Fruit fly (Drosophila melanogaster): ENCODE measurements around the gene Pc.

Gene Pc

dm6 chr3L:21279876-21280566 lies 37.8 kb downstream of the Pc start, which contains the start of gene AcCoAS (continued):
- TF ChIP-seq achi (GFP tag; optimal IDR thresholded peaks at IDR 0.05) (peak; percentile 9), CG1621 (tag; optimal IDR thresholded peaks at IDR 0.05) (peak; percentile 21), CG8632 (GFP tag; optimal IDR thresholded peaks at IDR 0.05) (peak; percentile 52), CG6854 (GFP tag; optimal IDR thresholded peaks at IDR 0.05) (peak; percentile 29), Eip78C (GFP tag) (peak; percentile 95), Smox (GFP tag; optimal IDR thresholded peaks at IDR 0.05) (peak; percentile 41), svp (GFP tag) (peak; percentile 97), Sox15 (GFP tag; optimal IDR thresholded peaks at IDR 0.05) (no peak), CG6276 (GFP tag; optimal IDR thresholded peaks at IDR 0.05) (no peak), Hr39 (GFP tag; optimal IDR thresholded peaks at IDR 0.05) (peak; percentile 22), CG6792 (GFP tag; optimal IDR thresholded peaks at IDR 0.05) (peak; percentile 54), Ets21C (GFP tag; optimal IDR thresholded peaks at IDR 0.05) (no peak), CG6163 (GFP tag; IDR thresholded peaks at IDR 0.05) (no peak; the same call in 2 of the 3 replicates), dac (GFP tag; optimal IDR thresholded peaks at IDR 0.05) (no peak)

dm6 chr3L:21279168-21279567 lies 38.7 kb downstream of the Pc start:
- TF ChIP-seq svp (GFP tag) (peak; percentile 59), Hr4 (GFP tag; optimal IDR thresholded peaks at IDR 0.05) (no peak)

- TF ChIP-seq CG8632 (GFP tag; optimal IDR thresholded peaks at IDR 0.05) (no peak), spab (GFP tag; optimal IDR thresholded peaks at IDR 0.05) (no peak), CG11902 (GFP tag; optimal IDR thresholded peaks at IDR 0.05) (no peak), cyc (GFP tag; optimal IDR thresholded peaks at IDR 0.05) (no peak), Blimp-1 (GFP tag; optimal IDR thresholded peaks at IDR 0.05) (no peak), CG1621 (tag; optimal IDR thresholded peaks at IDR 0.05) (no peak), vri (GFP tag; optimal IDR thresholded peaks at IDR 0.05) (peak; percentile 70), svp (GFP tag) (peak; percentile 74)
Observed at dm6 chr3L:21277897-21278530, 39.8 kb downstream of the Pc start.

- TF ChIP-seq Met (GFP tag; optimal IDR thresholded peaks at IDR 0.05) (peak; percentile 63), CG6808 (GFP tag; optimal IDR thresholded peaks at IDR 0.05) (peak; percentile 34), Sox14 (GFP tag; optimal IDR thresholded peaks at IDR 0.05) (peak; percentile 28), CG10669 (GFP tag; optimal IDR thresholded peaks at IDR 0.05) (no peak), CG4318 (GFP tag; optimal IDR thresholded peaks at IDR 0.05) (no peak), pdm3 (GFP tag; optimal IDR thresholded peaks at IDR 0.05) (peak; percentile 45), achi (GFP tag; optimal IDR thresholded peaks at IDR 0.05) (peak; percentile 28), esn (GFP tag; optimal IDR thresholded peaks at IDR 0.05) (peak; percentile 68), CG16779 (tag; optimal IDR thresholded peaks at IDR 0.05) (no peak), Eip93F (GFP tag; optimal IDR thresholded peaks at IDR 0.05) (no peak), CG32006 (GFP tag; optimal IDR thresholded peaks at IDR 0.05) (no peak), CG7368 (GFP tag; optimal IDR thresholded peaks at IDR 0.05) (no peak), Sox15 (GFP tag; optimal IDR thresholded peaks at IDR 0.05) (peak; percentile 6), CG11294 (GFP tag; IDR thresholded peaks at IDR 0.05) (no peak), CG6276 (GFP tag; optimal IDR thresholded peaks at IDR 0.05) (no peak), CG8632 (GFP tag; optimal IDR thresholded peaks at IDR 0.05) (peak; percentile 8), CG3032 (tag; optimal IDR thresholded peaks at IDR 0.05) (peak; percentile 10), acj6 (GFP tag; optimal IDR thresholded peaks at IDR 0.05) (peak; percentile 49), Sox102F (GFP tag; optimal IDR thresholded peaks at IDR 0.05) (peak; percentile 41), Smox (GFP tag; optimal IDR thresholded peaks at IDR 0.05) (peak; percentile 49), CG6163 (GFP tag; IDR thresholded peaks at IDR 0.05) (0 out of 3 replicates have a peak, but pooled peaks have one; percentile 18), salr (GFP tag; optimal IDR thresholded peaks at IDR 0.05) (no peak), fd59A (GFP tag; optimal IDR thresholded peaks at IDR 0.05) (no peak), lz (GFP tag; optimal IDR thresholded peaks at IDR 0.05) (peak; percentile 51), CG15336 (GFP tag; IDR thresholded peaks at IDR 0.05) (no peak), Eip78C (GFP tag) (peak; percentile 95), CG10631 (GFP tag; optimal IDR thresholded peaks at IDR 0.05) (peak; percentile 43), CG6792 (GFP tag; optimal IDR thresholded peaks at IDR 0.05) (peak; percentile 5), CG31627 (GFP tag; optimal IDR thresholded peaks at IDR 0.05) (peak; percentile 42)
Observed at dm6 chr3L:21276296-21277257, 41.2 kb downstream of the Pc start.
